Worm (Caenorhabditis elegans): Measurements from ENCODE around the gene dmd-6.

dmd-6 gene

ce11 chrIV:14637413-14637812 is 21.0 kb downstream of the dmd-6 start, which contains the start of gene srlf-27:
srlf-27 (plus strand) TSS chrIV:14637713.
- no peak for TF ChIP-seq unc-62 (GFP tag; optimal IDR thresholded peaks at IDR 0.05)

ce11 chrIV:14653066-14653465 is 36.7 kb downstream of the dmd-6 start, which contains the start of gene talp-3:
talp-3 (minus strand) TSS chrIV:14653380.
- TF ChIP-seq unc-62 (GFP tag; optimal IDR thresholded peaks at IDR 0.05): no peak

ce11 chrIV:14656573-14657129 is 40.2 kb downstream of the dmd-6 start, which contains the start of gene Y57G11C.33:
Y57G11C.33 (plus strand) TSS chrIV:14657079.
- no peak for TF ChIP-seq unc-62 (GFP tag; optimal IDR thresholded peaks at IDR 0.05)

ce11 chrIV:14658054-14658631 is 41.7 kb downstream of the dmd-6 start, which contains the start of gene anoh-2:
anoh-2 (plus strand) TSS chrIV:14658308.
- no peak for TF ChIP-seq unc-62 (GFP tag; optimal IDR thresholded peaks at IDR 0.05)

- no peak for TF ChIP-seq unc-62 (GFP tag; optimal IDR thresholded peaks at IDR 0.05)
Measured at ce11 chrIV:14658927-14659326, 42.5 kb downstream of the dmd-6 start.

ce11 chrIV:14661370-14661769 is 45.0 kb downstream of the dmd-6 start:
- TF ChIP-seq unc-62 (GFP tag; optimal IDR thresholded peaks at IDR 0.05): no peak

Measured in whole organism, dauer.